Fruit fly (Drosophila melanogaster): ENCODE data around the gene Twdlalpha.

dm6 chrX:16694477-16694876 lies 48.2 kb upstream of the Twdlalpha start:
- TF ChIP-seq CG8478 (optimal IDR thresholded peaks at IDR 0.05) (no peak), CTCF (optimal IDR thresholded peaks at IDR 0.05) (no peak)

Measured in S2 (cell line).